Worm (Caenorhabditis elegans) whole organism, L1 larva: ENCODE measurements around the gene C14B1.12.

Experiments used
- C04F5.9 ChIP-seq: sonication (generic microtip); optimal IDR thresholded peaks from 2 replicates; lab custom pipeline; 2016; ENCODE audit warnings: missing genetic modification characterization, missing compliant biosample characterization
- C16A3.4 ChIP-seq: fragments of 150-350 bp; optimal IDR thresholded peaks from 2 replicates; lab custom pipeline; 2014; ENCODE audit warnings: missing biosample characterization, missing genetic modification characterization
- F16B12.6 ChIP-seq: fragments of 150-350 bp; optimal IDR thresholded peaks from 2 replicates; lab custom pipeline; 2014; ENCODE audit warnings: missing biosample characterization, missing genetic modification characterization
- alr-1 ChIP-seq: fragments of 200-800 bp; sonication (Bioruptor generic); optimal IDR thresholded peaks from 2 replicates; lab custom pipeline; 2018; ENCODE audit warnings: borderline replicate concordance, mild to moderate bottlenecking, missing genetic modification characterization, missing compliant biosample characterization
- blmp-1 ChIP-seq: fragments of 150-350 bp; optimal IDR thresholded peaks from 2 replicates; lab custom pipeline; 2014; ENCODE audit warnings: missing biosample characterization, missing genetic modification characterization
- ceh-8 ChIP-seq: fragments of 200-800 bp; sonication (Bioruptor generic); optimal IDR thresholded peaks from 2 replicates; lab custom pipeline; 2018; ENCODE audit warnings: mild to moderate bottlenecking, missing genetic modification characterization, moderate library complexity, missing compliant biosample characterization
- ceh-82 ChIP-seq, 3 experiments: fragments of 150-350 bp in 1 of 3; sonication (generic microtip) in 2 of 3; optimal IDR thresholded peaks; 2 replicates each; lab custom pipeline; 2014 to 2017; ENCODE audit warnings: missing biosample characterization in 3 of 3, missing genetic modification characterization in 3 of 3
- ceh-90 ChIP-seq: sonication (generic microtip); optimal IDR thresholded peaks from 2 replicates; lab custom pipeline; 2016; ENCODE audit warnings: missing genetic modification characterization, missing compliant biosample characterization
- dpl-1 ChIP-seq, 3 experiments: fragments of 150-350 bp in 2 of 3; sonication (generic microtip) in 1 of 3; optimal IDR thresholded peaks; 2 replicates each; lab custom pipeline; 2014 to 2017; ENCODE audit warnings: missing biosample characterization in 3 of 3, missing genetic modification characterization in 3 of 3, missing genetic modification reagents in 3 of 3
- dsc-1 ChIP-seq: sonication (generic microtip); optimal IDR thresholded peaks from 2 replicates; lab custom pipeline; 2016; ENCODE audit warnings: mild to moderate bottlenecking, missing genetic modification characterization, missing compliant biosample characterization
- efl-3 ChIP-seq: fragments of 200-800 bp; sonication (Bioruptor generic); optimal IDR thresholded peaks from 2 replicates; lab custom pipeline; 2018; ENCODE audit warnings: mild to moderate bottlenecking, missing genetic modification characterization, missing compliant biosample characterization
- egl-13 ChIP-seq: sonication (generic microtip); optimal IDR thresholded peaks from 2 replicates; lab custom pipeline; 2016; ENCODE audit warnings: missing genotype, missing genetic modification reagents, missing genetic modification characterization, missing compliant biosample characterization
- egl-27 ChIP-seq, 2 experiments: fragments of 150-350 bp in 1 of 2; sonication (generic microtip); optimal IDR thresholded peaks; 3 replicates each; lab custom pipeline; 2017 to 2018; ENCODE audit warnings: missing biosample characterization in 2 of 2, missing genetic modification characterization in 2 of 2, missing genetic modification reagents in 2 of 2
- elt-3 ChIP-seq, 6 experiments: fragments of 150-350 bp in 1 of 6; sonication (generic microtip); optimal IDR thresholded peaks; 2 replicates each; lab custom pipeline; 2017 to 2018; ENCODE audit warnings: missing biosample characterization in 6 of 6, missing genetic modification characterization in 6 of 6, inconsistent platforms in 1 of 6
- fkh-10 ChIP-seq: sonication (generic microtip); optimal IDR thresholded peaks from 2 replicates; lab custom pipeline; 2017; ENCODE audit warnings: missing biosample characterization, missing genetic modification reagents, missing genetic modification characterization
- fkh-4 ChIP-seq: sonication (generic microtip); optimal IDR thresholded peaks from 2 replicates; lab custom pipeline; 2016; ENCODE audit warnings: missing compliant biosample characterization, missing genetic modification characterization, borderline replicate concordance
- fkh-8 ChIP-seq: sonication (generic microtip); optimal IDR thresholded peaks from 2 replicates; lab custom pipeline; 2016; ENCODE audit warnings: mild to moderate bottlenecking, missing genetic modification characterization, missing compliant biosample characterization
- grh-1 ChIP-seq: fragments of 200-800 bp; sonication (Bioruptor generic); IDR thresholded peaks from 2 replicates; pipeline ENCODE4 v1.3.6; 2022; ENCODE audit warnings: missing genetic modification reagents, missing genetic modification characterization, missing compliant biosample characterization
- hlh-17 ChIP-seq: fragments of 200-800 bp; sonication (Bioruptor generic); optimal IDR thresholded peaks from 2 replicates; lab custom pipeline; 2018; ENCODE audit warnings: missing genetic modification characterization, mild to moderate bottlenecking, missing compliant biosample characterization, moderate library complexity, borderline replicate concordance
- hlh-4 ChIP-seq: sonication (generic microtip); optimal IDR thresholded peaks from 2 replicates; lab custom pipeline; 2016; ENCODE audit warnings: mild to moderate bottlenecking, missing genetic modification characterization, missing compliant biosample characterization
- isw-1 ChIP-seq: fragments of 200-800 bp; sonication (Bioruptor generic); IDR thresholded peaks from 2 replicates; pipeline ENCODE4 v1.3.6; 2022; ENCODE audit warnings: missing genetic modification characterization, missing compliant biosample characterization
- jun-1 ChIP-seq: fragments of 150-350 bp; optimal IDR thresholded peaks from 2 replicates; lab custom pipeline; 2014; ENCODE audit warnings: missing biosample characterization, missing genetic modification reagents, missing genetic modification characterization
- lin-14 ChIP-seq: fragments of 200-800 bp; sonication (Bioruptor generic); optimal IDR thresholded peaks from 2 replicates; lab custom pipeline; 2018; ENCODE audit warnings: mild to moderate bottlenecking, missing genetic modification characterization, moderate library complexity, missing compliant biosample characterization
- lin-15B ChIP-seq: fragments of 150-350 bp; sonication (generic microtip); optimal IDR thresholded peaks from 3 replicates; lab custom pipeline; 2014; ENCODE audit warnings: missing biosample characterization, missing genetic modification characterization
- lsy-2 ChIP-seq, 2 experiments: fragments of 150-350 bp; optimal IDR thresholded peaks; 2 replicates each; lab custom pipeline; 2014; ENCODE audit warnings: missing biosample characterization in 2 of 2, missing genetic modification characterization in 2 of 2
- mab-9 ChIP-seq: fragments of 200-800 bp; sonication (Bioruptor generic); IDR thresholded peaks from 2 replicates; pipeline ENCODE4 v1.3.6; 2022; ENCODE audit warnings: missing genetic modification reagents, missing genetic modification characterization, missing compliant biosample characterization
- mdl-1 ChIP-seq, 2 experiments: fragments of 150-350 bp; optimal IDR thresholded peaks; 2 replicates each; lab custom pipeline; 2014 to 2017; ENCODE audit warnings: missing biosample characterization in 2 of 2, missing genetic modification characterization in 2 of 2, inconsistent platforms in 1 of 2
- mep-1 ChIP-seq: fragments of 150-350 bp; optimal IDR thresholded peaks from 2 replicates; lab custom pipeline; 2014; ENCODE audit warnings: missing biosample characterization, missing genetic modification characterization
- nhr-11 ChIP-seq: fragments of 150-350 bp; optimal IDR thresholded peaks from 2 replicates; lab custom pipeline; 2014; ENCODE audit warnings: missing biosample characterization, missing genetic modification characterization
- nhr-12 ChIP-seq: sonication (generic microtip); optimal IDR thresholded peaks from 2 replicates; lab custom pipeline; 2017; ENCODE audit warnings: missing biosample characterization, missing genetic modification characterization
- nhr-19 ChIP-seq: fragments of 200-800 bp; sonication (Bioruptor generic); conservative IDR thresholded peaks from 2 replicates; pipeline ENCODE4 v1.3.6; 2022; ENCODE audit warnings: missing genetic modification characterization, missing compliant biosample characterization
- nhr-237 ChIP-seq: fragments of 150-350 bp; optimal IDR thresholded peaks from 2 replicates; lab custom pipeline; 2014; ENCODE audit warnings: missing biosample characterization, missing genetic modification characterization
- nhr-28 ChIP-seq: fragments of 150-350 bp; optimal IDR thresholded peaks from 2 replicates; lab custom pipeline; 2014; ENCODE audit warnings: missing biosample characterization, missing genetic modification characterization
- nhr-76 ChIP-seq: sonication (generic microtip); optimal IDR thresholded peaks from 2 replicates; lab custom pipeline; 2017; ENCODE audit warnings: missing biosample characterization, missing genetic modification characterization
- nhr-77 ChIP-seq: fragments of 150-350 bp; optimal IDR thresholded peaks from 2 replicates; lab custom pipeline; 2014; ENCODE audit warnings: missing biosample characterization, missing genetic modification characterization
- nhr-84 ChIP-seq: sonication (generic microtip); optimal IDR thresholded peaks from 2 replicates; lab custom pipeline; 2017; ENCODE audit warnings: missing biosample characterization, missing genetic modification characterization
- nhr-85 ChIP-seq: sonication (generic microtip); peaks from one replicate; lab custom pipeline; 2016; ENCODE audit warnings: missing genetic modification characterization, inconsistent platforms, missing compliant biosample characterization
- nhr-90 ChIP-seq: sonication (generic microtip); optimal IDR thresholded peaks from 2 replicates; lab custom pipeline; 2016; ENCODE audit warnings: mild to moderate bottlenecking, missing genetic modification characterization, missing compliant biosample characterization; ENCODE audit not compliant: poor library complexity
- pag-3 ChIP-seq: sonication (generic microtip); optimal IDR thresholded peaks from 2 replicates; lab custom pipeline; 2017; ENCODE audit warnings: missing genetic modification characterization, mild to moderate bottlenecking, missing compliant biosample characterization, antibody characterized with exemption, borderline replicate concordance; ENCODE audit not compliant: insufficient read depth
- snpc-4 ChIP-seq: fragments of 150-350 bp; optimal IDR thresholded peaks from 2 replicates; lab custom pipeline; 2014; ENCODE audit warnings: missing biosample characterization, missing genetic modification characterization
- snu-23 ChIP-seq: sonication (generic microtip); optimal IDR thresholded peaks from 2 replicates; lab custom pipeline; 2016; ENCODE audit warnings: missing genetic modification characterization, missing compliant biosample characterization
- sox-4 ChIP-seq: sonication (generic microtip); optimal IDR thresholded peaks from 2 replicates; lab custom pipeline; 2016; ENCODE audit warnings: missing genetic modification characterization, missing compliant biosample characterization
- sptf-1 ChIP-seq: fragments of 150-350 bp; optimal IDR thresholded peaks from 2 replicates; lab custom pipeline; 2014; ENCODE audit warnings: missing biosample characterization, missing genetic modification characterization
- swsn-7 ChIP-seq: sonication (generic microtip); optimal IDR thresholded peaks from 2 replicates; lab custom pipeline; 2016; ENCODE audit warnings: missing genetic modification characterization, missing compliant biosample characterization
- tbx-2 ChIP-seq: sonication (generic microtip); optimal IDR thresholded peaks from 2 replicates; lab custom pipeline; 2016; ENCODE audit warnings: missing genetic modification characterization, missing compliant biosample characterization
- unc-130 ChIP-seq: fragments of 150-350 bp; optimal IDR thresholded peaks from 2 replicates; lab custom pipeline; 2017; ENCODE audit warnings: missing biosample characterization, missing genetic modification characterization, inconsistent platforms
- unc-62 ChIP-seq: fragments of 150-350 bp; optimal IDR thresholded peaks from 2 replicates; lab custom pipeline; 2014; ENCODE audit warnings: missing biosample characterization, missing genetic modification reagents, missing genetic modification characterization
- unc-98 ChIP-seq: fragments of 200-800 bp; sonication (Bioruptor generic); IDR thresholded peaks from 2 replicates; pipeline ENCODE4 v1.3.6; 2022; ENCODE audit warnings: missing genetic modification characterization, missing compliant biosample characterization
- vab-15 ChIP-seq: sonication (generic microtip); optimal IDR thresholded peaks from 2 replicates; lab custom pipeline; 2017; ENCODE audit warnings: missing genotype, mild to moderate bottlenecking, missing genetic modification characterization, missing compliant biosample characterization
- xbp-1 ChIP-seq: sonication (generic microtip); optimal IDR thresholded peaks from 2 replicates; lab custom pipeline; 2016; ENCODE audit warnings: missing genetic modification characterization, missing compliant biosample characterization
- ztf-11 ChIP-seq, 2 experiments: sonication (generic microtip); optimal IDR thresholded peaks; 2 replicates each; lab custom pipeline; 2016 to 2017; ENCODE audit warnings: missing genetic modification characterization in 2 of 2, missing biosample characterization in 1 of 2, missing compliant biosample characterization in 1 of 2

The C14B1.12 gene

DNA sequence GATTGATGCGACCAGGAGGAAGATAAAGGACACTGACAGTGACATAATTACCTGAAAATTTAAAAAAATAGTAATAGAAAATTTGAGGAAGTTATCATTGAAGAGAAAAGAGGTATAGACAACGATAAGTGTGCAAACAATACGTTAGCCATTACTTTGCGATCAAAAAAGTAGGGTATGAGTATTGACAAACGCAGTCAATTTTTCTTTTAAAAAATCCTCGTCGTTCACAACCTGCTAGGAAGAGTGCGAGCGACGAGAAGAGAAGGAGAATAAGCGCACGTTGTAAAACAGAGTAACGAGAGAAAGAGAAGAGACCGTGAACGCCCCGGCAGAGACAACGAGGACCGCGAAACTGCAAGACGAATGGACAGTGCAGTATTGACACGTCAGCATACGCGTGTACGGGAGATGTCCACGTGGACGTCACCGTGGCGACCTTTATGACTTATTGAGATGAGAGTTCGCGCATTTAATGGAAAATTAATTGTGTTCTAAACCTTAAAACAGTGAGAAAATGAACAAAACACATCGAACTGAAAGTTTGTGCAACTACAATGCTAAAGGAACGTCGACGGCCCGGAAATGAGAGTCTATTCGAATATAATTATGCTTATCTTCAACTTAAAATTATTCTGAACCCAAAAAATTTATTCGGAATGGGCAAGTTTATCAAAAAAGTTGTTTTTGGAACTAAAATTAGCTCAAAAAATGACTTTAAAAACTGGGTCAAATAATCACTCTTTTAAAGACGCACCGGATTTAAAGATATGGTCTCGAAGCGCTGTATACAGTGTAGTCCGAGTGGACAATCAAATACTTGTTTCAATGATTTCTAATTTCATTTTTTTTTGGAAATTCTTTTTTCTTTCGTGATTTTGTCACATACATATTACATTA, 23.1 kb downstream of the C14B1.12 start, which contains the start of the genes pdi-1 and C14B1.2 (continued):
- no peak for TF ChIP-seq sptf-1
- no peak for TF ChIP-seq dsc-1 (tag; lab: Kevin White, UChicago)
- no peak for TF ChIP-seq fkh-10 (GFP tag; lab: Kevin White, UChicago)
- no peak for TF ChIP-seq hlh-17 (GFP tag; lab: Kevin White, UChicago)
- TF ChIP-seq egl-27 (tag; optimal IDR thresholded peaks at IDR 0.05; lab: Kevin White, UChicago): no peak
- no peak for TF ChIP-seq grh-1 (GFP tag; lab: Robert Waterston, UW)
- peak in 1 of 2 experiments; percentile 70 for TF ChIP-seq mdl-1 (tag; optimal IDR thresholded peaks at IDR 0.05; lab: Kevin White, UChicago)
- TF ChIP-seq ceh-90 (tag; lab: Kevin White, UChicago): no peak
- no peak for TF ChIP-seq nhr-11
- no peak for TF ChIP-seq nhr-28 (tag; lab: Kevin White, UChicago)
- TF ChIP-seq fkh-8 (tag; lab: Kevin White, UChicago): no peak
- no peak for TF ChIP-seq ceh-8
- no peak for TF ChIP-seq unc-62 (GFP tag; lab: Kevin White, UChicago)
- 0 out of 2 replicates have a peak, but pooled peaks have one; percentile 10 for TF ChIP-seq nhr-19 (GFP tag; lab: Robert Waterston, UW)
- TF ChIP-seq lin-15B (tag; lab: Kevin White, UChicago): no peak
- TF ChIP-seq pag-3: no peak
- no peak for TF ChIP-seq alr-1
- TF ChIP-seq blmp-1 (tag; lab: Kevin White, UChicago): peak; percentile 20
- TF ChIP-seq fkh-4 (tag; lab: Kevin White, UChicago): no peak
- peak in 2 of 3 experiments; percentile 3 to 10 for TF ChIP-seq dpl-1 (GFP tag; optimal IDR thresholded peaks at IDR 0.05; lab: Kevin White, UChicago)
- peak; percentile 90 for TF ChIP-seq lin-14 (GFP tag; lab: Kevin White, UChicago)
- no peak for TF ChIP-seq snpc-4 (tag; lab: Kevin White, UChicago)
- TF ChIP-seq jun-1 (tag; lab: Kevin White, UChicago): no peak
- TF ChIP-seq swsn-7: peak; percentile 14
- TF ChIP-seq C16A3.4: no peak
- peak; percentile 23 for TF ChIP-seq tbx-2 (tag; lab: Kevin White, UChicago)
- no peak for TF ChIP-seq unc-130 (tag; lab: Kevin White, UChicago)
- peak; percentile 15 for TF ChIP-seq nhr-77 (tag; lab: Kevin White, UChicago)
- TF ChIP-seq lsy-2 (tag; optimal IDR thresholded peaks at IDR 0.05; lab: Kevin White, UChicago): peak in 1 of 2 experiments; percentile 25
- TF ChIP-seq C04F5.9 (tag; lab: Kevin White, UChicago): no peak
- TF ChIP-seq efl-3 (GFP tag; lab: Kevin White, UChicago): no peak
- TF ChIP-seq ztf-11 (tag; optimal IDR thresholded peaks at IDR 0.05; lab: Kevin White, UChicago): no peak
- no peak for TF ChIP-seq ceh-82 (tag; optimal IDR thresholded peaks at IDR 0.05; lab: Kevin White, UChicago)
- peak; percentile 47 for TF ChIP-seq mep-1 (tag; lab: Kevin White, UChicago)
- TF ChIP-seq unc-98 (GFP tag; lab: Robert Waterston, UW): no peak
- no peak for TF ChIP-seq nhr-237 (tag; lab: Kevin White, UChicago)
- TF ChIP-seq nhr-76 (tag; lab: Kevin White, UChicago): no peak
- TF ChIP-seq nhr-84 (tag; lab: Kevin White, UChicago): no peak
- no peak for TF ChIP-seq egl-13 (tag; lab: Kevin White, UChicago)
- no peak for TF ChIP-seq F16B12.6 (tag; lab: Kevin White, UChicago)
- TF ChIP-seq sox-4 (tag; lab: Kevin White, UChicago): no peak
- TF ChIP-seq elt-3 (tag; optimal IDR thresholded peaks at IDR 0.05; lab: Kevin White, UChicago): peak in 1 of 6 experiments; percentile 22
- no peak for TF ChIP-seq nhr-90 (tag; lab: Kevin White, UChicago)
- no peak for TF ChIP-seq nhr-12 (tag; lab: Kevin White, UChicago)
- no peak for TF ChIP-seq vab-15
- TF ChIP-seq snu-23 (GFP tag; lab: Kevin White, UChicago): peak; percentile 47
- TF ChIP-seq hlh-4 (tag; lab: Kevin White, UChicago): no peak
- TF ChIP-seq mab-9 (GFP tag; lab: Robert Waterston, UW): no peak
- no peak for TF ChIP-seq isw-1
- no peak for TF ChIP-seq nhr-85 (tag; lab: Kevin White, UChicago)
- peak; percentile 98 for TF ChIP-seq xbp-1 (tag; lab: Kevin White, UChicago)
